Fruit fly (Drosophila melanogaster) whole organism, prepupa: ENCODE measurements around the gene ebd1.
A peak's percentile ranks its signal among the peaks of the same experiment; 100 is the strongest.

ENCODE experiments used
- Blimp-1 ChIP-seq: fragments of 200-800 bp; sonication (Bioruptor generic); optimal IDR thresholded peaks from 3 replicates; lab custom pipeline; 2017; ENCODE audit warnings: missing biosample characterization, missing genetic modification characterization, mild to moderate bottlenecking, moderate library complexity, missing genetic modification reagents
- CG10631 ChIP-seq: fragments of 200-800 bp; sonication (Bioruptor generic); optimal IDR thresholded peaks from 2 replicates; lab custom pipeline; 2016; ENCODE audit warnings: missing biosample characterization, missing genetic modification characterization
- CG10669 ChIP-seq: fragments of 200-800 bp; sonication (Bioruptor generic); optimal IDR thresholded peaks from 3 replicates; lab custom pipeline; 2018; ENCODE audit warnings: missing biosample characterization, mild to moderate bottlenecking, missing genetic modification characterization, moderate library complexity
- CG11762 ChIP-seq: fragments of 200-800 bp; sonication (Bioruptor generic); optimal IDR thresholded peaks from 3 replicates; lab custom pipeline; 2016; ENCODE audit warnings: missing biosample characterization, missing genetic modification characterization; ENCODE audit not compliant: insufficient read depth
- CG11902 ChIP-seq: fragments of 200-800 bp; sonication (Bioruptor generic); optimal IDR thresholded peaks from 3 replicates; lab custom pipeline; 2016; ENCODE audit warnings: missing biosample characterization, missing genetic modification characterization
- CG15336 ChIP-seq: fragments of 200-800 bp; sonication (Bioruptor generic); IDR thresholded peaks from 2 replicates; pipeline ENCODE4 v1.3.6; 2022; ENCODE audit warnings: missing biosample characterization, missing genetic modification characterization
- CG1621 ChIP-seq: fragments of 200-800 bp; sonication (Bioruptor generic); optimal IDR thresholded peaks from 3 replicates; lab custom pipeline; 2018; ENCODE audit warnings: missing biosample characterization, mild to moderate bottlenecking, missing genetic modification characterization
- CG16779 ChIP-seq: fragments of 200-800 bp; sonication (Bioruptor generic); optimal IDR thresholded peaks from 3 replicates; lab custom pipeline; 2017; ENCODE audit warnings: missing biosample characterization, mild to moderate bottlenecking, missing genetic modification characterization
- CG3032 ChIP-seq: fragments of 200-800 bp; optimal IDR thresholded peaks from 2 replicates; lab custom pipeline; 2019; ENCODE audit warnings: missing biosample characterization, mild to moderate bottlenecking, missing genetic modification characterization, moderate library complexity
- CG31627 ChIP-seq: fragments of 200-800 bp; sonication (Bioruptor generic); optimal IDR thresholded peaks from 3 replicates; lab custom pipeline; 2016; ENCODE audit warnings: missing biosample characterization, missing genetic modification characterization
- CG32006 ChIP-seq: fragments of 200-800 bp; sonication (Bioruptor generic); optimal IDR thresholded peaks from 3 replicates; lab custom pipeline; 2017; ENCODE audit warnings: missing biosample characterization, mild to moderate bottlenecking, missing genetic modification characterization
- CG34406 ChIP-seq: fragments of 200-800 bp; sonication (Bioruptor generic); optimal IDR thresholded peaks from 3 replicates; lab custom pipeline; 2016; ENCODE audit warnings: missing biosample characterization, missing genetic modification characterization
- CG3919 ChIP-seq: fragments of 200-800 bp; sonication (Bioruptor generic); optimal IDR thresholded peaks from 3 replicates; lab custom pipeline; 2016; ENCODE audit warnings: missing biosample characterization, missing genetic modification characterization
- CG4318 ChIP-seq: fragments of 200-800 bp; sonication (Bioruptor generic); optimal IDR thresholded peaks from 3 replicates; lab custom pipeline; 2017; ENCODE audit warnings: missing biosample characterization, mild to moderate bottlenecking, missing genetic modification characterization
- CG6276 ChIP-seq: fragments of 200-800 bp; sonication (Bioruptor generic); optimal IDR thresholded peaks from 2 replicates; lab custom pipeline; 2017; ENCODE audit warnings: missing biosample characterization, mild to moderate bottlenecking, missing genetic modification characterization
- CG6792 ChIP-seq: fragments of 200-800 bp; sonication (Bioruptor generic); optimal IDR thresholded peaks from 3 replicates; lab custom pipeline; 2016; ENCODE audit warnings: missing biosample characterization, missing genetic modification characterization
- CG7368 ChIP-seq: fragments of 200-800 bp; sonication (Bioruptor generic); optimal IDR thresholded peaks from 3 replicates; lab custom pipeline; 2016; ENCODE audit warnings: missing biosample characterization, missing genetic modification characterization
- CG8119 ChIP-seq: fragments of 200-800 bp; sonication (Bioruptor generic); IDR thresholded peaks from 3 replicates; pipeline ENCODE4 v1.3.6; 2022; ENCODE audit warnings: missing biosample characterization, missing genetic modification characterization
- CG8319 ChIP-seq: fragments of 200-800 bp; sonication (Bioruptor generic); optimal IDR thresholded peaks from 3 replicates; lab custom pipeline; 2016; ENCODE audit warnings: missing biosample characterization, missing genetic modification characterization
- CG8632 ChIP-seq: fragments of 200-800 bp; sonication (Bioruptor generic); optimal IDR thresholded peaks from 3 replicates; lab custom pipeline; 2016; ENCODE audit warnings: missing biosample characterization, missing genetic modification characterization
- CG9139 ChIP-seq: fragments of 200-800 bp; sonication (Bioruptor generic); optimal IDR thresholded peaks from 3 replicates; lab custom pipeline; 2017; ENCODE audit warnings: missing biosample characterization, mild to moderate bottlenecking, missing genetic modification characterization
- Eip75B ChIP-seq: fragments of 200-800 bp; sonication (Bioruptor generic); optimal IDR thresholded peaks from 3 replicates; lab custom pipeline; 2016; ENCODE audit warnings: missing biosample characterization, missing genetic modification characterization
- Eip78C ChIP-seq: fragments of 200-800 bp; sonication (Bioruptor generic); peaks from one replicate; lab custom pipeline; 2016; ENCODE audit warnings: missing biosample characterization, missing genetic modification characterization
- Ets21C ChIP-seq: fragments of 200-800 bp; sonication (Bioruptor generic); optimal IDR thresholded peaks from 3 replicates; lab custom pipeline; 2016; ENCODE audit warnings: missing biosample characterization, missing genetic modification characterization
- Gug ChIP-seq: fragments of 200-800 bp; sonication (Bioruptor generic); IDR thresholded peaks from 2 replicates; pipeline ENCODE4 v1.3.6; 2022; ENCODE audit warnings: missing biosample characterization, missing genetic modification characterization
- Hr38 ChIP-seq: sonication (Bioruptor generic); optimal IDR thresholded peaks from 2 replicates; lab custom pipeline; 2016; ENCODE audit warnings: missing biosample characterization, missing genetic modification characterization
- Hr39 ChIP-seq: fragments of 200-800 bp; sonication (Bioruptor generic); optimal IDR thresholded peaks from 2 replicates; lab custom pipeline; 2016; ENCODE audit warnings: missing biosample characterization, missing genetic modification characterization
- Met ChIP-seq: fragments of 200-800 bp; sonication (Bioruptor generic); optimal IDR thresholded peaks from 3 replicates; lab custom pipeline; 2016; ENCODE audit warnings: missing biosample characterization, missing genetic modification characterization
- OdsH ChIP-seq: fragments of 200-800 bp; sonication (Bioruptor generic); optimal IDR thresholded peaks from 3 replicates; lab custom pipeline; 2016; ENCODE audit warnings: missing biosample characterization, missing genetic modification characterization
- Sox14 ChIP-seq: fragments of 200-800 bp; sonication (Bioruptor generic); optimal IDR thresholded peaks from 3 replicates; lab custom pipeline; 2016; ENCODE audit warnings: missing biosample characterization, missing genetic modification characterization
- achi ChIP-seq: fragments of 200-800 bp; sonication (Bioruptor generic); optimal IDR thresholded peaks from 3 replicates; lab custom pipeline; 2016; ENCODE audit warnings: missing biosample characterization, missing genetic modification characterization
- acj6 ChIP-seq: fragments of 200-800 bp; sonication (Bioruptor generic); optimal IDR thresholded peaks from 3 replicates; lab custom pipeline; 2016; ENCODE audit warnings: missing biosample characterization, missing genetic modification characterization
- cyc ChIP-seq: fragments of 200-800 bp; sonication (Bioruptor generic); optimal IDR thresholded peaks from 3 replicates; lab custom pipeline; 2016; ENCODE audit warnings: missing biosample characterization, missing genetic modification characterization
- dac ChIP-seq: fragments of 200-800 bp; sonication (Bioruptor generic); optimal IDR thresholded peaks from 2 replicates; lab custom pipeline; 2017; ENCODE audit warnings: missing biosample characterization, mild to moderate bottlenecking, missing genetic modification characterization
- dsx ChIP-seq: fragments of 200-800 bp; optimal IDR thresholded peaks from 3 replicates; lab custom pipeline; 2019; ENCODE audit warnings: missing biosample characterization, mild to moderate bottlenecking, missing genetic modification characterization, moderate library complexity; ENCODE audit not compliant: poor library complexity, severe bottlenecking
- esn ChIP-seq: fragments of 200-800 bp; sonication (Bioruptor generic); optimal IDR thresholded peaks from 2 replicates; lab custom pipeline; 2016; ENCODE audit warnings: missing biosample characterization, mild to moderate bottlenecking, missing genetic modification characterization, moderate library complexity
- fd59A ChIP-seq: fragments of 200-800 bp; sonication (Bioruptor generic); optimal IDR thresholded peaks from 2 replicates; lab custom pipeline; 2017; ENCODE audit warnings: missing biosample characterization, mild to moderate bottlenecking, missing genetic modification characterization, missing genetic modification reagents
- fkh ChIP-seq: fragments of 200-800 bp; sonication (Bioruptor generic); optimal IDR thresholded peaks from 3 replicates; lab custom pipeline; 2017; ENCODE audit warnings: missing biosample characterization, mild to moderate bottlenecking, missing genetic modification characterization, moderate library complexity
- lz ChIP-seq: fragments of 200-800 bp; sonication (Bioruptor generic); optimal IDR thresholded peaks from 3 replicates; lab custom pipeline; 2016; ENCODE audit warnings: missing biosample characterization, missing genetic modification characterization
- pdm3 ChIP-seq: fragments of 200-800 bp; sonication (Bioruptor generic); optimal IDR thresholded peaks from 3 replicates; lab custom pipeline; 2016; ENCODE audit warnings: missing biosample characterization, missing genetic modification characterization
- salr ChIP-seq, 2 experiments: fragments of 200-800 bp; sonication (Bioruptor generic); optimal IDR thresholded peaks; 3 replicates each; lab custom pipeline; 2016 to 2018; ENCODE audit warnings: missing biosample characterization in 2 of 2, missing genetic modification characterization in 2 of 2, mild to moderate bottlenecking in 1 of 2
- spab ChIP-seq: fragments of 200-800 bp; sonication (Bioruptor generic); optimal IDR thresholded peaks from 2 replicates; lab custom pipeline; 2017; ENCODE audit warnings: missing biosample characterization, mild to moderate bottlenecking, missing genetic modification characterization, missing genetic modification reagents
- ss ChIP-seq, 2 experiments: fragments of 200-800 bp; sonication (Bioruptor generic); optimal IDR thresholded peaks; 2 replicates in 1 of 2; 3 replicates in 1 of 2; lab custom pipeline; 2017 to 2018; ENCODE audit warnings: mild to moderate bottlenecking in 2 of 2, missing biosample characterization in 2 of 2, missing genetic modification characterization in 2 of 2, moderate library complexity in 1 of 2
- svp ChIP-seq: fragments of 200-800 bp; sonication (Bioruptor generic); peaks from one replicate; lab custom pipeline; 2016; ENCODE audit warnings: missing biosample characterization, missing genetic modification characterization
- topi ChIP-seq: fragments of 200-800 bp; sonication (Bioruptor generic); optimal IDR thresholded peaks from 3 replicates; lab custom pipeline; 2016; ENCODE audit warnings: missing biosample characterization, missing genetic modification characterization
- vri ChIP-seq: fragments of 200-800 bp; sonication (Bioruptor generic); optimal IDR thresholded peaks from 3 replicates; lab custom pipeline; 2016; ENCODE audit warnings: missing biosample characterization, mild to moderate bottlenecking, missing genetic modification characterization

ebd1 gene

dm6 chr3L:685441-685804, at the start of gene ebd1:
ebd1 (minus strand) TSS chr3L:685549.
- TF ChIP-seq spab (GFP tag; lab: Kevin White, UChicago) (no peak), CG11762 (GFP tag; lab: Kevin White, UChicago) (no peak), CG16779 (tag; lab: Kevin White, UChicago) (peak; percentile 3), Gug (GFP tag; lab: Robert Waterston, UW) (no peak), Met (GFP tag; lab: Kevin White, UChicago) (no peak), fkh (GFP tag; lab: Kevin White, UChicago) (no peak), CG31627 (GFP tag; lab: Kevin White, UChicago) (no peak), cyc (GFP tag; lab: Kevin White, UChicago) (no peak), CG9139 (GFP tag; lab: Kevin White, UChicago) (no peak), svp (GFP tag; lab: Kevin White, UChicago) (peak; percentile 84), CG3032 (tag; lab: Kevin White, UChicago) (no peak), topi (GFP tag; lab: Kevin White, UChicago) (no peak), esn (GFP tag; lab: Kevin White, UChicago) (no peak), CG1621 (tag; lab: Kevin White, UChicago) (peak; percentile 16), CG3919 (GFP tag; lab: Kevin White, UChicago) (peak; percentile 16), Eip78C (peak; percentile 36)

dm6 chr3L:733845-734697, 48.7 kb upstream of the ebd1 start:
- TF ChIP-seq Hr38 (GFP tag; lab: Kevin White, UChicago) (no peak), pdm3 (GFP tag; lab: Kevin White, UChicago) (peak; percentile 72), fd59A (peak; percentile 88), CG7368 (peak; percentile 55), CG10631 (GFP tag; lab: Kevin White, UChicago) (peak; percentile 89), CG32006 (GFP tag; lab: Kevin White, UChicago) (peak; percentile 88), spab (GFP tag; lab: Kevin White, UChicago) (peak; percentile 81), vri (GFP tag; lab: Kevin White, UChicago) (no peak), CG3032 (tag; lab: Kevin White, UChicago) (peak; percentile 84), CG34406 (GFP tag; lab: Kevin White, UChicago) (peak; percentile 77), Hr39 (GFP tag; lab: Kevin White, UChicago) (no peak), svp (GFP tag; lab: Kevin White, UChicago) (peak; percentile 26), Met (GFP tag; lab: Kevin White, UChicago) (no peak), dsx (GFP tag; lab: Kevin White, UChicago) (peak; percentile 51), CG6792 (GFP tag; lab: Kevin White, UChicago) (peak; percentile 79), Ets21C (GFP tag; lab: Kevin White, UChicago) (no peak), acj6 (GFP tag; lab: Kevin White, UChicago) (peak; percentile 70), CG10669 (GFP tag; lab: Kevin White, UChicago) (peak; percentile 68), Gug (GFP tag; lab: Robert Waterston, UW) (peak; percentile 13; the same call in 1 of the 2 replicates), CG8319 (GFP tag; lab: Kevin White, UChicago) (peak; percentile 40), CG15336 (peak; percentile 73), CG8632 (GFP tag; lab: Kevin White, UChicago) (peak; percentile 74), CG31627 (GFP tag; lab: Kevin White, UChicago) (no peak), CG6276 (GFP tag; lab: Kevin White, UChicago) (peak; percentile 48), Sox14 (peak; percentile 18), CG8119 (GFP tag; lab: Robert Waterston, UW) (peak; percentile 77), Eip75B (GFP tag; lab: Kevin White, UChicago) (peak; percentile 79), lz (GFP tag; lab: Kevin White, UChicago) (no peak), cyc (GFP tag; lab: Kevin White, UChicago) (no peak), OdsH (GFP tag; lab: Kevin White, UChicago) (peak; percentile 76), achi (GFP tag; lab: Kevin White, UChicago) (peak; percentile 73), CG1621 (tag; lab: Kevin White, UChicago) (peak; percentile 35), salr (GFP tag; optimal IDR thresholded peaks at IDR 0.05; lab: Kevin White, UChicago) (peak; percentile 54 to 81), fkh (GFP tag; lab: Kevin White, UChicago) (peak; percentile 11), ss (GFP tag; optimal IDR thresholded peaks at IDR 0.05; lab: Kevin White, UChicago) (peak; percentile 36 to 72), esn (GFP tag; lab: Kevin White, UChicago) (peak; percentile 3), CG11902 (GFP tag; lab: Kevin White, UChicago) (no peak), CG9139 (GFP tag; lab: Kevin White, UChicago) (peak; percentile 35), CG4318 (GFP tag; lab: Kevin White, UChicago) (peak; percentile 68), Blimp-1 (no peak), dac (GFP tag; lab: Kevin White, UChicago) (peak; percentile 67)
